Fruit fly (Drosophila melanogaster) whole organism, embryonic: ENCODE measurements around the gene hkb.

Source experiments
- ATbp ChIP-seq: fragments of 200-800 bp; sonication (Bioruptor generic); optimal IDR thresholded peaks from 2 replicates; lab custom pipeline; 2017; ENCODE audit warnings: missing biosample characterization, mild to moderate bottlenecking, missing genetic modification characterization, missing genetic modification reagents
- Ada2b ChIP-seq: fragments of 200-800 bp; sonication (Bioruptor generic); IDR thresholded peaks from 2 replicates; pipeline ENCODE4 v1.3.6; 2022; ENCODE audit warnings: missing biosample characterization, missing genetic modification characterization
- Antp ChIP-seq: fragments of 200-800 bp; sonication (Bioruptor generic); optimal IDR thresholded peaks from 3 replicates; lab custom pipeline; 2016; ENCODE audit warnings: missing biosample characterization, missing genetic modification characterization
- Bdp1 ChIP-seq: fragments of 200-800 bp; sonication (Bioruptor generic); optimal IDR thresholded peaks from 3 replicates; lab custom pipeline; 2016; ENCODE audit warnings: missing biosample characterization, missing genetic modification characterization
- Bgb ChIP-seq: fragments of 200-800 bp; sonication (Bioruptor generic); IDR thresholded peaks from 2 replicates; pipeline ENCODE4 v1.3.6; 2022; ENCODE audit warnings: missing biosample characterization, missing genetic modification characterization; ENCODE audit not compliant: partially characterized antibody
- CG10321 ChIP-seq: fragments of 200-800 bp; sonication (Bioruptor generic); IDR thresholded peaks from 2 replicates; pipeline ENCODE4 v1.3.6; 2022; ENCODE audit warnings: missing biosample characterization, missing genetic modification characterization
- CG10959 ChIP-seq: fragments of 200-800 bp; sonication (Bioruptor generic); IDR thresholded peaks from 2 replicates; pipeline ENCODE4 v1.3.6; 2022; ENCODE audit warnings: missing biosample characterization, missing genetic modification characterization
- CG12236 ChIP-seq: fragments of 200-800 bp; sonication (Bioruptor generic); optimal IDR thresholded peaks from 2 replicates; lab custom pipeline; 2016; ENCODE audit warnings: missing biosample characterization, missing genetic modification characterization
- CG1233 ChIP-seq: fragments of 200-800 bp; sonication (Bioruptor generic); optimal IDR thresholded peaks from 4 replicates; lab custom pipeline; 2018; ENCODE audit warnings: missing biosample characterization, mild to moderate bottlenecking, missing genetic modification characterization
- CG12744 ChIP-seq: fragments of 200-800 bp; sonication (Bioruptor generic); optimal IDR thresholded peaks from 2 replicates; lab custom pipeline; 2016; ENCODE audit warnings: missing biosample characterization, missing genetic modification characterization
- CG13624 ChIP-seq: fragments of 200-800 bp; sonication (Bioruptor generic); optimal IDR thresholded peaks from 2 replicates; lab custom pipeline; 2016; ENCODE audit warnings: missing biosample characterization, missing genetic modification characterization
- CG15073 ChIP-seq: fragments of 200-800 bp; sonication (Bioruptor generic); optimal IDR thresholded peaks from 2 replicates; lab custom pipeline; 2016; ENCODE audit warnings: missing biosample characterization, missing genetic modification characterization
- CG1647 ChIP-seq: fragments of 200-800 bp; sonication (Bioruptor generic); optimal IDR thresholded peaks from 3 replicates; lab custom pipeline; 2016; ENCODE audit warnings: missing biosample characterization, missing genetic modification characterization
- CG16779 ChIP-seq: fragments of 200-800 bp; sonication (Bioruptor generic); IDR thresholded peaks from 2 replicates; pipeline ENCODE4 v1.3.6; 2022; ENCODE audit warnings: missing biosample characterization, missing genetic modification characterization
- CG17912 ChIP-seq: fragments of 200-800 bp; sonication (Bioruptor generic); optimal IDR thresholded peaks from 2 replicates; lab custom pipeline; 2018; ENCODE audit warnings: missing biosample characterization, mild to moderate bottlenecking, missing genetic modification characterization
- CG2129 ChIP-seq: fragments of 200-800 bp; sonication (Bioruptor generic); IDR thresholded peaks from 2 replicates; pipeline ENCODE4 v1.3.6; 2022; ENCODE audit warnings: missing biosample characterization, missing genetic modification characterization; ENCODE audit not compliant: partially characterized antibody
- CG30431 ChIP-seq: fragments of 200-800 bp; sonication (Bioruptor generic); optimal IDR thresholded peaks from 2 replicates; lab custom pipeline; 2017; ENCODE audit warnings: missing biosample characterization, missing genetic modification characterization
- CG6765 ChIP-seq: fragments of 200-800 bp; sonication (Bioruptor generic); optimal IDR thresholded peaks from 3 replicates; lab custom pipeline; 2017; ENCODE audit warnings: missing biosample characterization, mild to moderate bottlenecking, missing genetic modification characterization
- CG8089 ChIP-seq: fragments of 200-800 bp; sonication (Bioruptor generic); optimal IDR thresholded peaks from 3 replicates; lab custom pipeline; 2016; ENCODE audit warnings: missing biosample characterization, missing genetic modification characterization
- CG8281 ChIP-seq: fragments of 200-800 bp; sonication (Bioruptor generic); optimal IDR thresholded peaks from 2 replicates; lab custom pipeline; 2018; ENCODE audit warnings: missing biosample characterization, mild to moderate bottlenecking, missing genetic modification characterization, moderate library complexity
- CG9932 ChIP-seq: fragments of 200-800 bp; sonication (Bioruptor generic); IDR thresholded peaks from 2 replicates; pipeline ENCODE4 v1.3.6; 2022; ENCODE audit warnings: missing biosample characterization, missing genetic modification characterization
- CrebB ChIP-seq: fragments of 200-800 bp; sonication (Bioruptor generic); optimal IDR thresholded peaks from 3 replicates; lab custom pipeline; 2018; ENCODE audit warnings: missing biosample characterization, mild to moderate bottlenecking, missing genetic modification characterization
- D19B ChIP-seq: fragments of 200-800 bp; sonication (Bioruptor generic); optimal IDR thresholded peaks from 2 replicates; lab custom pipeline; 2017; ENCODE audit warnings: missing biosample characterization, mild to moderate bottlenecking, missing genetic modification characterization
- Deaf1 ChIP-seq: fragments of 200-800 bp; optimal IDR thresholded peaks from 3 replicates; lab custom pipeline; 2019; ENCODE audit warnings: missing biosample characterization, mild to moderate bottlenecking, missing genetic modification characterization, moderate library complexity
- Ets97D ChIP-seq: fragments of 200-800 bp; sonication (Bioruptor generic); optimal IDR thresholded peaks from 3 replicates; lab custom pipeline; 2016; ENCODE audit warnings: missing biosample characterization, missing genetic modification characterization
- HLHmδ ChIP-seq: fragments of 200-800 bp; sonication (Bioruptor generic); optimal IDR thresholded peaks from 2 replicates; lab custom pipeline; 2018; ENCODE audit warnings: missing biosample characterization, mild to moderate bottlenecking, missing genetic modification characterization, moderate library complexity
- Hmx ChIP-seq: fragments of 200-800 bp; sonication (Bioruptor generic); optimal IDR thresholded peaks from 2 replicates; lab custom pipeline; 2016; ENCODE audit warnings: missing biosample characterization, missing genetic modification characterization
- Hsf ChIP-seq: fragments of 200-800 bp; sonication (Bioruptor generic); optimal IDR thresholded peaks from 3 replicates; lab custom pipeline; 2016; ENCODE audit warnings: missing biosample characterization, missing genetic modification characterization
- Med ChIP-seq: fragments of 200-800 bp; sonication (Bioruptor generic); peaks from one replicate; lab custom pipeline; 2016; ENCODE audit warnings: missing biosample characterization, missing genetic modification characterization, mild to moderate bottlenecking, inconsistent platforms, moderate library complexity
- Myb ChIP-seq: fragments of 200-800 bp; sonication (Bioruptor generic); optimal IDR thresholded peaks from 2 replicates; lab custom pipeline; 2016; ENCODE audit warnings: missing biosample characterization, missing genetic modification characterization
- Side ChIP-seq: fragments of 200-800 bp; sonication (Bioruptor generic); optimal IDR thresholded peaks from 2 replicates; lab custom pipeline; 2016; ENCODE audit warnings: missing biosample characterization, missing genetic modification characterization
- TFAM ChIP-seq: fragments of 200-800 bp; sonication (Bioruptor generic); optimal IDR thresholded peaks from 2 replicates; lab custom pipeline; 2017; ENCODE audit warnings: missing biosample characterization, missing genetic modification characterization, inconsistent platforms
- az2 ChIP-seq: fragments of 200-800 bp; sonication (Bioruptor generic); optimal IDR thresholded peaks from 3 replicates; lab custom pipeline; 2016; ENCODE audit warnings: missing biosample characterization, missing genetic modification characterization
- bsh ChIP-seq, 2 experiments: fragments of 200-800 bp; sonication (Bioruptor generic); optimal IDR thresholded peaks; 2 replicates each; lab custom pipeline; 2017 to 2018; ENCODE audit warnings: mild to moderate bottlenecking in 2 of 2, missing biosample characterization in 2 of 2, missing genetic modification characterization in 2 of 2, moderate library complexity in 1 of 2
- cato ChIP-seq: fragments of 200-800 bp; sonication (Bioruptor generic); optimal IDR thresholded peaks from 2 replicates; lab custom pipeline; 2016; ENCODE audit warnings: missing biosample characterization, missing genetic modification characterization, borderline replicate concordance
- fd3F ChIP-seq: fragments of 200-800 bp; sonication (Bioruptor generic); optimal IDR thresholded peaks from 2 replicates; lab custom pipeline; 2018; ENCODE audit warnings: missing biosample characterization, mild to moderate bottlenecking, missing genetic modification characterization, moderate library complexity
- fru ChIP-seq: fragments of >200 bp; optimal IDR thresholded peaks from 2 replicates; lab custom pipeline; 2017
- gem ChIP-seq: fragments of 200-800 bp; sonication (Bioruptor generic); optimal IDR thresholded peaks from 2 replicates; lab custom pipeline; 2019; ENCODE audit warnings: missing biosample characterization, mild to moderate bottlenecking, missing genetic modification characterization, moderate library complexity
- mam ChIP-seq: fragments of 200-800 bp; sonication (Bioruptor generic); optimal IDR thresholded peaks from 3 replicates; lab custom pipeline; 2016; ENCODE audit warnings: missing biosample characterization, missing genetic modification characterization
- nmo ChIP-seq: fragments of 200-800 bp; sonication (Bioruptor generic); optimal IDR thresholded peaks from 2 replicates; lab custom pipeline; 2018; ENCODE audit warnings: missing biosample characterization, mild to moderate bottlenecking, missing genetic modification characterization, moderate library complexity
- psq ChIP-seq: fragments of 200-800 bp; sonication (Bioruptor generic); optimal IDR thresholded peaks from 2 replicates; lab custom pipeline; 2017; ENCODE audit warnings: missing biosample characterization, missing genetic modification characterization
- run ChIP-seq: fragments of 200-800 bp; sonication (Bioruptor generic); optimal IDR thresholded peaks from 3 replicates; lab custom pipeline; 2018; ENCODE audit warnings: missing biosample characterization, mild to moderate bottlenecking, missing genetic modification characterization
- scrt ChIP-seq: fragments of 200-800 bp; sonication (Bioruptor generic); optimal IDR thresholded peaks from 2 replicates; lab custom pipeline; 2018; ENCODE audit warnings: missing biosample characterization, mild to moderate bottlenecking, missing genetic modification characterization, moderate library complexity
- sd ChIP-seq: fragments of 200-800 bp; sonication (Bioruptor generic); optimal IDR thresholded peaks from 3 replicates; lab custom pipeline; 2018; ENCODE audit warnings: missing biosample characterization, mild to moderate bottlenecking, missing genetic modification characterization, moderate library complexity
- slou ChIP-seq: fragments of 200-800 bp; sonication (Bioruptor generic); optimal IDR thresholded peaks from 3 replicates; lab custom pipeline; 2016; ENCODE audit warnings: missing biosample characterization, missing genetic modification characterization
- toy ChIP-seq: fragments of 200-800 bp; sonication (Bioruptor generic); IDR thresholded peaks from 2 replicates; pipeline ENCODE4 v1.3.6; 2022; ENCODE audit warnings: missing biosample characterization, missing genetic modification characterization
- usp ChIP-seq: fragments of >200 bp; optimal IDR thresholded peaks from 2 replicates; lab custom pipeline; 2017; ENCODE audit warnings: missing biosample characterization, missing genetic modification characterization
- vvl ChIP-seq: fragments of 200-800 bp; sonication (Bioruptor generic); IDR thresholded peaks from 2 replicates; pipeline ENCODE4 v1.3.6; 2022; ENCODE audit warnings: missing biosample characterization, missing genetic modification characterization
- zen ChIP-seq: fragments of 200-800 bp; sonication (Bioruptor generic); optimal IDR thresholded peaks from 3 replicates; lab custom pipeline; 2018; ENCODE audit warnings: missing biosample characterization, mild to moderate bottlenecking, missing genetic modification characterization, moderate library complexity

hkb gene

DNA sequence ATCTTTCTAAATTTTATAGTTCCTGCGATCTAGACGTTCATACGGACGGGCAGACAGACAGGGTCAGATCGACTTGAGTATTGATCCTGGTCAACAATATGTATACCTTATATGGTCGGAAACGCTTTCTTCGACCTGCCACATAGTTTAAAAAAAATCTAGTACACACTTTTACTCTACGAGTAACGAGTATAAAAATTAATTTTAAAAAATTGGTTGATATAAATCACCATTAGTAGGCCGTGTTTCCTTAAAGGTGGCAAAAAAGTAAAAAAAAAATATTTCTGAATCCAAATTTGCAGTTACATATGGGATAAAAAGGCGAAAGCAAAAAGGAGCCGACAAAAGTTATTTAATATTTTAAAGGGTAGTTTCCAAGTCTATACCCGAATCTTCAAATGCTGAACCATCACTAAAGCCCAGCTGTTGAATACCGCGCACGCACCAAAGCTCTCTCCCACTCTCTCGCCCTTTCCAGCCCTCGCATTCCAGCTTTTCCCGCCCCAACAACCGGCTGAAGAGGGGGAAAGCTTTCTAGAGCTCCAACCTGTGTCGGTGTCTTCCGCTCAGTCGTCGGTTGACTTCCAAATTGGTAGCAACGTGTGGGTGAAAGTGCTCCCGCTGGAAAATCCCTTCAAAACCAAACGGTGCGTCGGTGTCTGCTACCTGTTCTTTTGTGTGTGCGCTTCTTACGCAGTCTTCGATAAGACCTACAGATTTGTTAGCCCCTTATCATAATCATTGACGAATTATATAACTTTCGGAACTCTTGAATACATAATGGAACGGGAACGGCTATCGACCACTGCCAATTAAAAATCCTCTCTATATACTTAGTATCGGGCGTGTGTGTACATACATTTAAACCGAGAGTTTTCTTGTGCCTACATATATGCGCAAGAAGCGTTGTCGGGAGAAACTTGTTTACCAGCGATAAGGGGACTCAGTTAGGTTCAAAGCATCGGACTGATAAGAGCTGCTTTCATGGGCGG lies 32.2 kb upstream of the hkb start, which contains the start of gene Sfxn1-3 (continued):
- TF ChIP-seq CG1233 (GFP tag; lab: Kevin White, UChicago) (peak; percentile 23), cato (peak; percentile 5), CG15073 (GFP tag; lab: Kevin White, UChicago) (no peak), CG8281 (tag; lab: Kevin White, UChicago) (no peak), CG9932 (peak; percentile 74), toy (GFP tag; lab: Robert Waterston, UW) (no peak), Med (GFP tag; lab: Kevin White, UChicago) (peak; percentile 94), Hmx (no peak), scrt (GFP tag; lab: Kevin White, UChicago) (peak; percentile 72), HLHmδ (GFP tag; lab: Kevin White, UChicago) (peak; percentile 84), nmo (GFP tag; lab: Kevin White, UChicago) (peak; percentile 18), TFAM (GFP tag; lab: Kevin White, UChicago) (no peak), D19B (peak; percentile 96), CG16779 (GFP tag; lab: Robert Waterston, UW) (peak; percentile 81), vvl (GFP tag; lab: Robert Waterston, UW) (peak; percentile 54; the same call in 1 of the 2 replicates), psq (GFP tag; lab: Kevin White, UChicago) (no peak), Antp (GFP tag; lab: Kevin White, UChicago) (peak; percentile 30), CrebB (tag; lab: Kevin White, UChicago) (peak; percentile 26), Side (GFP tag; lab: Kevin White, UChicago) (no peak), CG17912 (GFP tag; lab: Kevin White, UChicago) (peak; percentile 46), CG2129 (no peak), ATbp (no peak), Bgb (peak; percentile 75), CG8089 (GFP tag; lab: Kevin White, UChicago) (no peak), CG30431 (GFP tag; lab: Kevin White, UChicago) (no peak), Hsf (peak; percentile 34), Deaf1 (tag; lab: Kevin White, UChicago) (peak; percentile 81), CG10959 (no peak), gem (tag; lab: Kevin White, UChicago) (peak; percentile 61), Ets97D (GFP tag; lab: Kevin White, UChicago) (no peak), usp (GFP tag; lab: Kevin White, UChicago) (no peak), fru (lab: Kevin White, UChicago) (no peak), fd3F (no peak), slou (GFP tag; lab: Kevin White, UChicago) (no peak), zen (tag; lab: Kevin White, UChicago) (no peak), Myb (GFP tag; lab: Kevin White, UChicago) (peak; percentile 33), az2 (GFP tag; lab: Kevin White, UChicago) (peak; percentile 15), sd (tag; lab: Kevin White, UChicago) (peak; percentile 95), mam (GFP tag; lab: Kevin White, UChicago) (peak; percentile 30), run (tag; lab: Kevin White, UChicago) (peak; percentile 16), CG13624 (GFP tag; lab: Kevin White, UChicago) (peak; percentile 46), Bdp1 (GFP tag; lab: Kevin White, UChicago) (peak; percentile 31), CG1647 (GFP tag; lab: Kevin White, UChicago) (no peak), CG6765 (GFP tag; lab: Kevin White, UChicago) (peak; percentile 70), bsh (GFP tag; optimal IDR thresholded peaks at IDR 0.05; lab: Kevin White, UChicago) (peak; percentile 26 to 42), CG12744 (no peak), Ada2b (GFP tag; lab: Robert Waterston, UW) (peak; percentile 37; the same call in 1 of the 2 replicates), CG10321 (GFP tag; lab: Robert Waterston, UW) (no peak), CG12236 (GFP tag; lab: Kevin White, UChicago) (no peak)
